Fruit fly (Drosophila melanogaster): ENCODE data around the gene Sfp33A3.

- TF ChIP-seq psq (optimal IDR thresholded peaks at IDR 0.05) (no peak), h (optimal IDR thresholded peaks at IDR 0.05) (no peak), Sin3A (optimal IDR thresholded peaks at IDR 0.05) (no peak), ttk (optimal IDR thresholded peaks at IDR 0.05) (no peak), insv (optimal IDR thresholded peaks at IDR 0.05) (no peak)
These were observed 5.6 kb downstream of the Sfp33A3 start for dm6 chr2L:11845159-11845788.
